ENCODE assay signal across 5 fruit fly cellular contexts in genomic region chr2L:9569588-9570434, dm6.
TF ChIP-seq lines count a peak whose summit lies in the region.

No protein-coding gene starts in this region.

- TF ChIP-seq CTCF in whole organism, embryonic (GFP tag; optimal IDR thresholded peaks at IDR 0.05; lab: Kevin White, UChicago), result peak; percentile 65

TF ChIP-seq in whole organism, adult, 20 proteins besides CTCF, POLR2A, EP300 and RAD21 (continues in another document):
- TF ChIP-seq pad (GFP tag; optimal IDR thresholded peaks at IDR 0.05; lab: Kevin White, UChicago), result peak; percentile 88
- TF ChIP-seq CG7101 (tag; optimal IDR thresholded peaks at IDR 0.05; lab: Kevin White, UChicago), result peak; percentile 91
- peak; percentile 73 for TF ChIP-seq CG1620 (GFP tag; optimal IDR thresholded peaks at IDR 0.05; lab: Kevin White, UChicago)
- TF ChIP-seq Hr96 (GFP tag; optimal IDR thresholded peaks at IDR 0.05; lab: Kevin White, UChicago), result peak; percentile 78
- TF ChIP-seq CG11617 (GFP tag; optimal IDR thresholded peaks at IDR 0.05; lab: Kevin White, UChicago), result peak; percentile 97
- no peak for TF ChIP-seq cnc (optimal IDR thresholded peaks at IDR 0.05; lab: Kevin White, UChicago)
- peak; percentile 93 for TF ChIP-seq CG7045 (GFP tag; optimal IDR thresholded peaks at IDR 0.05; lab: Kevin White, UChicago)
- TF ChIP-seq CG33017 (tag; optimal IDR thresholded peaks at IDR 0.05; lab: Kevin White, UChicago), result peak; percentile 93
- peak; percentile 91 for TF ChIP-seq tj (GFP tag; optimal IDR thresholded peaks at IDR 0.05; lab: Kevin White, UChicago)
- peak; percentile 92 for TF ChIP-seq CG12768 (GFP tag; optimal IDR thresholded peaks at IDR 0.05; lab: Kevin White, UChicago)
- TF ChIP-seq ovo (GFP tag; optimal IDR thresholded peaks at IDR 0.05; lab: Kevin White, UChicago), result peak; percentile 84
- peak; percentile 87 for TF ChIP-seq Crg-1 (GFP tag; optimal IDR thresholded peaks at IDR 0.05; lab: Kevin White, UChicago)
- peak; percentile 97 for TF ChIP-seq bab1 (GFP tag; optimal IDR thresholded peaks at IDR 0.05; lab: Kevin White, UChicago)
- peak; percentile 86 for TF ChIP-seq CG5204 (GFP tag; optimal IDR thresholded peaks at IDR 0.05; lab: Kevin White, UChicago)
- peak; percentile 87 for TF ChIP-seq CG14711 (tag; optimal IDR thresholded peaks at IDR 0.05; lab: Kevin White, UChicago)
- TF ChIP-seq kay (GFP tag; lab: Kevin White, UChicago; ENCODE audit: borderline replicate concordance), result peak; percentile 89
- peak; percentile 98 for TF ChIP-seq Mnt (GFP tag; optimal IDR thresholded peaks at IDR 0.05; lab: Kevin White, UChicago)
- peak; percentile 81 for TF ChIP-seq Clk (GFP tag; optimal IDR thresholded peaks at IDR 0.05; lab: Kevin White, UChicago)

TF ChIP-seq in whole organism, embryonic, 481 proteins besides CTCF, POLR2A, EP300 and RAD21 (continues in another document):
- TF ChIP-seq vfl (GFP tag; optimal IDR thresholded peaks at IDR 0.05; lab: Kevin White, UChicago) (peak; percentile 92), HLHmδ (GFP tag; optimal IDR thresholded peaks at IDR 0.05; lab: Kevin White, UChicago) (no peak), jing (GFP tag; optimal IDR thresholded peaks at IDR 0.05; lab: Kevin White, UChicago) (peak; percentile 81), abd-A (tag; optimal IDR thresholded peaks at IDR 0.05; lab: Kevin White, UChicago) (peak; percentile 71), CG6254 (GFP tag; optimal IDR thresholded peaks at IDR 0.05; lab: Kevin White, UChicago) (peak; percentile 93), CG17912 (GFP tag; optimal IDR thresholded peaks at IDR 0.05; lab: Kevin White, UChicago) (peak; percentile 58), ATbp (GFP tag; optimal IDR thresholded peaks at IDR 0.05; lab: Kevin White, UChicago) (peak; percentile 93), CG11093 (GFP tag; IDR thresholded peaks at IDR 0.05; lab: Robert Waterston, UW) (peak; percentile 77), CG4360 (GFP tag; IDR thresholded peaks at IDR 0.05; lab: Robert Waterston, UW) (peak; percentile 10), Spps (tag; optimal IDR thresholded peaks at IDR 0.05; lab: Kevin White, UChicago) (peak; percentile 92), br (optimal IDR thresholded peaks at IDR 0.05; lab: Kevin White, UChicago) (no peak), Lpt (GFP tag; optimal IDR thresholded peaks at IDR 0.05; lab: Kevin White, UChicago) (no peak), MTF-1 (GFP tag; optimal IDR thresholded peaks at IDR 0.05; lab: Kevin White, UChicago; ENCODE audit: borderline replicate concordance) (peak; percentile 85), D19B (GFP tag; optimal IDR thresholded peaks at IDR 0.05; lab: Kevin White, UChicago) (peak; percentile 94), MBD-R2 (GFP tag; IDR thresholded peaks at IDR 0.05; lab: Robert Waterston, UW) (peak; percentile 67), trh (GFP tag; optimal IDR thresholded peaks at IDR 0.05; lab: Kevin White, UChicago) (peak; percentile 87), CG8388 (GFP tag; optimal IDR thresholded peaks at IDR 0.05; lab: Kevin White, UChicago) (peak; percentile 93), CG1233 (GFP tag; optimal IDR thresholded peaks at IDR 0.05; lab: Kevin White, UChicago) (peak; percentile 97)

TF ChIP-seq in whole organism, prepupa, 60 proteins besides CTCF, POLR2A, EP300 and RAD21 (continues in another document):
- TF ChIP-seq CG8119 (GFP tag; IDR thresholded peaks at IDR 0.05; lab: Robert Waterston, UW), result peak; percentile 97
- TF ChIP-seq CG8319 (GFP tag; optimal IDR thresholded peaks at IDR 0.05; lab: Kevin White, UChicago), result peak; percentile 93
- no peak for TF ChIP-seq Hr38 (GFP tag; optimal IDR thresholded peaks at IDR 0.05; lab: Kevin White, UChicago)
- TF ChIP-seq Met (GFP tag; optimal IDR thresholded peaks at IDR 0.05; lab: Kevin White, UChicago), result peak; percentile 96
- TF ChIP-seq spab (GFP tag; optimal IDR thresholded peaks at IDR 0.05; lab: Kevin White, UChicago), result peak; percentile 98
- TF ChIP-seq topi (GFP tag; optimal IDR thresholded peaks at IDR 0.05; lab: Kevin White, UChicago), result peak; percentile 95
- peak; percentile 89 for TF ChIP-seq Sox15 (GFP tag; optimal IDR thresholded peaks at IDR 0.05; lab: Kevin White, UChicago)
- peak; percentile 85 for TF ChIP-seq Eip93F (GFP tag; optimal IDR thresholded peaks at IDR 0.05; lab: Kevin White, UChicago)
- peak; percentile 96 for TF ChIP-seq acj6 (GFP tag; optimal IDR thresholded peaks at IDR 0.05; lab: Kevin White, UChicago)
- peak; percentile 89 for TF ChIP-seq CG6854 (GFP tag; optimal IDR thresholded peaks at IDR 0.05; lab: Kevin White, UChicago)
- TF ChIP-seq CG3032 (tag; optimal IDR thresholded peaks at IDR 0.05; lab: Kevin White, UChicago), result peak; percentile 96
- peak; percentile 97 for TF ChIP-seq ss (GFP tag; optimal IDR thresholded peaks at IDR 0.05; lab: Kevin White, UChicago)
- TF ChIP-seq CG10669 (GFP tag; optimal IDR thresholded peaks at IDR 0.05; lab: Kevin White, UChicago), result peak; percentile 95
- TF ChIP-seq CG6792 (GFP tag; optimal IDR thresholded peaks at IDR 0.05; lab: Kevin White, UChicago), result peak; percentile 95
- TF ChIP-seq achi (GFP tag; optimal IDR thresholded peaks at IDR 0.05; lab: Kevin White, UChicago), result peak; percentile 97
- peak; percentile 97 for TF ChIP-seq CG4318 (GFP tag; optimal IDR thresholded peaks at IDR 0.05; lab: Kevin White, UChicago)
- TF ChIP-seq Eip78C (GFP tag; lab: Kevin White, UChicago), result peak; percentile 99
- TF ChIP-seq dac (GFP tag; optimal IDR thresholded peaks at IDR 0.05; lab: Kevin White, UChicago), result peak; percentile 90
- TF ChIP-seq CG15336 (GFP tag; IDR thresholded peaks at IDR 0.05; lab: Robert Waterston, UW), result peak; percentile 95
- peak; percentile 97 for TF ChIP-seq OdsH (GFP tag; optimal IDR thresholded peaks at IDR 0.05; lab: Kevin White, UChicago)

TF ChIP-seq in whole organism, pupa, 21 proteins besides CTCF, POLR2A, EP300 and RAD21:
- TF ChIP-seq CG4496 (GFP tag; IDR thresholded peaks at IDR 0.05; lab: Robert Waterston, UW) (peak; percentile 88), gl (tag; optimal IDR thresholded peaks at IDR 0.05; lab: Kevin White, UChicago) (peak; percentile 85), CG17806 (tag; optimal IDR thresholded peaks at IDR 0.05; lab: Kevin White, UChicago) (peak; percentile 95), CG12605 (GFP tag; IDR thresholded peaks at IDR 0.05; lab: Robert Waterston, UW) (peak; percentile 72), D1 (tag; optimal IDR thresholded peaks at IDR 0.05; lab: Kevin White, UChicago) (peak; percentile 98), CG32121 (GFP tag; IDR thresholded peaks at IDR 0.05; lab: Robert Waterston, UW) (peak; percentile 90), CG8301 (tag; optimal IDR thresholded peaks at IDR 0.05; lab: Kevin White, UChicago) (peak; percentile 97), CG34367 (tag; optimal IDR thresholded peaks at IDR 0.05; lab: Kevin White, UChicago) (peak; percentile 94), EcR (GFP tag; optimal IDR thresholded peaks at IDR 0.05; lab: Kevin White, UChicago) (peak; percentile 28), CG10348 (GFP tag; IDR thresholded peaks at IDR 0.05; lab: Robert Waterston, UW) (peak; percentile 64), CG15710 (tag; optimal IDR thresholded peaks at IDR 0.05; lab: Kevin White, UChicago) (peak; percentile 95), CG8159 (tag; optimal IDR thresholded peaks at IDR 0.05; lab: Kevin White, UChicago) (peak; percentile 97), Pif1B (GFP tag; optimal IDR thresholded peaks at IDR 0.05; lab: Kevin White, UChicago) (peak; percentile 97), fd96Ca (GFP tag; IDR thresholded peaks at IDR 0.05; lab: Robert Waterston, UW) (peak; percentile 65; the same call in 2 of the 3 replicates), rn (GFP tag; IDR thresholded peaks at IDR 0.05; lab: Robert Waterston, UW) (peak; percentile 55), CG14655 (GFP tag; optimal IDR thresholded peaks at IDR 0.05; lab: Kevin White, UChicago) (peak; percentile 99), Ets98B (GFP tag; IDR thresholded peaks at IDR 0.05; lab: Robert Waterston, UW) (peak; percentile 85), CG9948 (tag; optimal IDR thresholded peaks at IDR 0.05; lab: Kevin White, UChicago) (peak; percentile 98), Snoo (tag; optimal IDR thresholded peaks at IDR 0.05; lab: Kevin White, UChicago) (peak; percentile 97), Pif1A (GFP tag; optimal IDR thresholded peaks at IDR 0.05; lab: Kevin White, UChicago) (peak; percentile 95), CG13204 (GFP tag; optimal IDR thresholded peaks at IDR 0.05; lab: Kevin White, UChicago) (peak; percentile 91)

TF ChIP-seq in whole organism, wandering third instar larva, 38 proteins besides CTCF, POLR2A, EP300 and RAD21 (continues in another document):
- TF ChIP-seq dsf (GFP tag; optimal IDR thresholded peaks at IDR 0.05; lab: Kevin White, UChicago; ENCODE audit: borderline replicate concordance), result peak; percentile 63
- no peak for TF ChIP-seq Dif (GFP tag; optimal IDR thresholded peaks at IDR 0.05; lab: Kevin White, UChicago; ENCODE audit: partially characterized antibody)
- peak; percentile 95 for TF ChIP-seq Dfd (GFP tag; optimal IDR thresholded peaks at IDR 0.05; lab: Kevin White, UChicago)
- TF ChIP-seq ey (GFP tag; optimal IDR thresholded peaks at IDR 0.05; lab: Kevin White, UChicago), result peak; percentile 87
- TF ChIP-seq woc (GFP tag; optimal IDR thresholded peaks at IDR 0.05; lab: Kevin White, UChicago), result peak; percentile 85
- peak; percentile 95 for TF ChIP-seq OdsH (GFP tag; optimal IDR thresholded peaks at IDR 0.05; lab: Kevin White, UChicago)
- no peak for TF ChIP-seq Hr83 (GFP tag; optimal IDR thresholded peaks at IDR 0.05; lab: Kevin White, UChicago; ENCODE audit: poor library complexity, severe bottlenecking)
- peak; percentile 94 for TF ChIP-seq sv (GFP tag; optimal IDR thresholded peaks at IDR 0.05; lab: Kevin White, UChicago)
- no peak for TF ChIP-seq Hr78 (GFP tag; optimal IDR thresholded peaks at IDR 0.05; lab: Kevin White, UChicago)
- no peak for TF ChIP-seq tai (GFP tag; optimal IDR thresholded peaks at IDR 0.05; lab: Kevin White, UChicago)
- TF ChIP-seq Myc (optimal IDR thresholded peaks at IDR 0.05; lab: Kevin White, UChicago), result no peak
- peak; percentile 90 for TF ChIP-seq br (GFP tag; optimal IDR thresholded peaks at IDR 0.05; lab: Kevin White, UChicago)
- no peak for TF ChIP-seq brk (GFP tag; optimal IDR thresholded peaks at IDR 0.05; lab: Kevin White, UChicago)
- TF ChIP-seq fru (GFP tag; optimal IDR thresholded peaks at IDR 0.05; lab: Kevin White, UChicago), result peak; percentile 94
- peak; percentile 78 for TF ChIP-seq CrebA (GFP tag; optimal IDR thresholded peaks at IDR 0.05; lab: Kevin White, UChicago; ENCODE audit: borderline replicate concordance)
- peak; percentile 61 for TF ChIP-seq CG32264 (GFP tag; optimal IDR thresholded peaks at IDR 0.05; lab: Kevin White, UChicago)
- peak; percentile 61 for TF ChIP-seq Mio (GFP tag; optimal IDR thresholded peaks at IDR 0.05; lab: Kevin White, UChicago)
- TF ChIP-seq lola (GFP tag; optimal IDR thresholded peaks at IDR 0.05; lab: Kevin White, UChicago), result no peak
- peak; percentile 95 for TF ChIP-seq h (GFP tag; optimal IDR thresholded peaks at IDR 0.05; lab: Kevin White, UChicago)
- TF ChIP-seq Jra (GFP tag; optimal IDR thresholded peaks at IDR 0.05; lab: Kevin White, UChicago), result peak; percentile 35
- TF ChIP-seq Abd-B (GFP tag; optimal IDR thresholded peaks at IDR 0.05; lab: Kevin White, UChicago), result no peak
- TF ChIP-seq rgr (GFP tag; optimal IDR thresholded peaks at IDR 0.05; lab: Kevin White, UChicago), result peak; percentile 93
- TF ChIP-seq foxo (GFP tag; optimal IDR thresholded peaks at IDR 0.05; lab: Kevin White, UChicago), result peak; percentile 70 to 90
